Worm (Caenorhabditis elegans) whole organism, L1 larva: ENCODE measurements around the gene ZC443.3.
A peak's percentile ranks its signal among the peaks of the same experiment; 100 is the strongest.

Experiments used
- C16A3.4 ChIP-seq: fragments of 150-350 bp; optimal IDR thresholded peaks from 2 replicates; lab custom pipeline; 2014; ENCODE audit warnings: missing biosample characterization, missing genetic modification characterization
- C34B4.2 ChIP-seq: sonication (generic microtip); optimal IDR thresholded peaks from 2 replicates; lab custom pipeline; 2017; ENCODE audit warnings: mild to moderate bottlenecking, missing genetic modification characterization, missing compliant biosample characterization
- aha-1 ChIP-seq: fragments of 150-350 bp; optimal IDR thresholded peaks from 2 replicates; lab custom pipeline; 2014; ENCODE audit warnings: missing biosample characterization, missing genetic modification characterization
- alr-1 ChIP-seq: fragments of 200-800 bp; sonication (Bioruptor generic); optimal IDR thresholded peaks from 2 replicates; lab custom pipeline; 2018; ENCODE audit warnings: borderline replicate concordance, mild to moderate bottlenecking, missing genetic modification characterization, missing compliant biosample characterization
- ceh-63 ChIP-seq: fragments of 200-800 bp; sonication (Bioruptor generic); optimal IDR thresholded peaks from 2 replicates; lab custom pipeline; 2018; ENCODE audit warnings: mild to moderate bottlenecking, missing genetic modification characterization, missing compliant biosample characterization
- ceh-8 ChIP-seq: fragments of 200-800 bp; sonication (Bioruptor generic); optimal IDR thresholded peaks from 2 replicates; lab custom pipeline; 2018; ENCODE audit warnings: mild to moderate bottlenecking, missing genetic modification characterization, moderate library complexity, missing compliant biosample characterization
- ceh-88 ChIP-seq: fragments of 200-800 bp; sonication (Bioruptor generic); IDR thresholded peaks from 2 replicates; pipeline ENCODE4 v1.3.6; 2022; ENCODE audit warnings: missing genetic modification characterization, missing compliant biosample characterization
- ceh-90 ChIP-seq: sonication (generic microtip); optimal IDR thresholded peaks from 2 replicates; lab custom pipeline; 2016; ENCODE audit warnings: missing genetic modification characterization, missing compliant biosample characterization
- ces-1 ChIP-seq: fragments of 150-350 bp; optimal IDR thresholded peaks from 2 replicates; lab custom pipeline; 2014; ENCODE audit warnings: missing biosample characterization, missing genetic modification reagents, missing genetic modification characterization
- dpl-1 ChIP-seq, 3 experiments: fragments of 150-350 bp in 2 of 3; sonication (generic microtip) in 1 of 3; optimal IDR thresholded peaks; 2 replicates each; lab custom pipeline; 2014 to 2017; ENCODE audit warnings: missing biosample characterization in 3 of 3, missing genetic modification characterization in 3 of 3, missing genetic modification reagents in 3 of 3
- dsc-1 ChIP-seq: sonication (generic microtip); optimal IDR thresholded peaks from 2 replicates; lab custom pipeline; 2016; ENCODE audit warnings: mild to moderate bottlenecking, missing genetic modification characterization, missing compliant biosample characterization
- efl-1 ChIP-seq, 4 experiments: fragments of 150-350 bp; optimal IDR thresholded peaks in 3 of 4; peaks in 1 of 4; 1 replicate in 1 of 4; 2 replicates in 3 of 4; lab custom pipeline; 2014; ENCODE audit warnings: missing biosample characterization in 2 of 4, missing genetic modification characterization in 2 of 4, missing genetic modification reagents in 2 of 4
- efl-3 ChIP-seq: fragments of 200-800 bp; sonication (Bioruptor generic); optimal IDR thresholded peaks from 2 replicates; lab custom pipeline; 2018; ENCODE audit warnings: mild to moderate bottlenecking, missing genetic modification characterization, missing compliant biosample characterization
- egl-13 ChIP-seq: sonication (generic microtip); optimal IDR thresholded peaks from 2 replicates; lab custom pipeline; 2016; ENCODE audit warnings: missing genotype, missing genetic modification reagents, missing genetic modification characterization, missing compliant biosample characterization
- egl-27 ChIP-seq, 2 experiments: fragments of 150-350 bp in 1 of 2; sonication (generic microtip); optimal IDR thresholded peaks; 3 replicates each; lab custom pipeline; 2017 to 2018; ENCODE audit warnings: missing biosample characterization in 2 of 2, missing genetic modification characterization in 2 of 2, missing genetic modification reagents in 2 of 2
- elt-3 ChIP-seq, 6 experiments: fragments of 150-350 bp in 1 of 6; sonication (generic microtip); optimal IDR thresholded peaks; 2 replicates each; lab custom pipeline; 2017 to 2018; ENCODE audit warnings: missing biosample characterization in 6 of 6, missing genetic modification characterization in 6 of 6, inconsistent platforms in 1 of 6
- ets-5 ChIP-seq: fragments of 200-800 bp; sonication (Bioruptor generic); IDR thresholded peaks from 2 replicates; pipeline ENCODE4 v1.3.6; 2022; ENCODE audit warnings: missing genetic modification characterization, missing compliant biosample characterization
- fkh-10 ChIP-seq: sonication (generic microtip); optimal IDR thresholded peaks from 2 replicates; lab custom pipeline; 2017; ENCODE audit warnings: missing biosample characterization, missing genetic modification reagents, missing genetic modification characterization
- fos-1 ChIP-seq: fragments of 150-350 bp; optimal IDR thresholded peaks from 2 replicates; lab custom pipeline; 2014; ENCODE audit warnings: missing biosample characterization, missing genetic modification characterization
- grh-1 ChIP-seq: fragments of 200-800 bp; sonication (Bioruptor generic); IDR thresholded peaks from 2 replicates; pipeline ENCODE4 v1.3.6; 2022; ENCODE audit warnings: missing genetic modification reagents, missing genetic modification characterization, missing compliant biosample characterization
- hlh-17 ChIP-seq: fragments of 200-800 bp; sonication (Bioruptor generic); optimal IDR thresholded peaks from 2 replicates; lab custom pipeline; 2018; ENCODE audit warnings: missing genetic modification characterization, mild to moderate bottlenecking, missing compliant biosample characterization, moderate library complexity, borderline replicate concordance
- hpl-2 ChIP-seq: fragments of 150-350 bp; optimal IDR thresholded peaks from 2 replicates; lab custom pipeline; 2014; ENCODE audit warnings: missing biosample characterization, missing genetic modification reagents, missing genetic modification characterization
- irx-1 ChIP-seq: sonication (generic microtip); optimal IDR thresholded peaks from 2 replicates; lab custom pipeline; 2016; ENCODE audit warnings: missing genetic modification characterization, missing compliant biosample characterization
- isw-1 ChIP-seq: fragments of 200-800 bp; sonication (Bioruptor generic); IDR thresholded peaks from 2 replicates; pipeline ENCODE4 v1.3.6; 2022; ENCODE audit warnings: missing genetic modification characterization, missing compliant biosample characterization
- jun-1 ChIP-seq: fragments of 150-350 bp; optimal IDR thresholded peaks from 2 replicates; lab custom pipeline; 2014; ENCODE audit warnings: missing biosample characterization, missing genetic modification reagents, missing genetic modification characterization
- lin-14 ChIP-seq: fragments of 200-800 bp; sonication (Bioruptor generic); optimal IDR thresholded peaks from 2 replicates; lab custom pipeline; 2018; ENCODE audit warnings: mild to moderate bottlenecking, missing genetic modification characterization, moderate library complexity, missing compliant biosample characterization
- lin-15B ChIP-seq: fragments of 150-350 bp; sonication (generic microtip); optimal IDR thresholded peaks from 3 replicates; lab custom pipeline; 2014; ENCODE audit warnings: missing biosample characterization, missing genetic modification characterization
- lin-35 ChIP-seq, 2 experiments: fragments of 150-350 bp; optimal IDR thresholded peaks; 2 replicates each; lab custom pipeline; 2014; ENCODE audit warnings: missing biosample characterization in 2 of 2, missing genetic modification characterization in 2 of 2, missing genetic modification reagents in 2 of 2
- lin-39 ChIP-seq: fragments of 150-350 bp; optimal IDR thresholded peaks from 2 replicates; lab custom pipeline; 2014; ENCODE audit warnings: missing biosample characterization, missing genetic modification reagents, missing genetic modification characterization
- lir-3 ChIP-seq: sonication (generic microtip); optimal IDR thresholded peaks from 2 replicates; lab custom pipeline; 2016; ENCODE audit warnings: mild to moderate bottlenecking, missing genetic modification characterization, moderate library complexity, missing compliant biosample characterization; ENCODE audit not compliant: poor library complexity
- lsy-2 ChIP-seq, 2 experiments: fragments of 150-350 bp; optimal IDR thresholded peaks; 2 replicates each; lab custom pipeline; 2014; ENCODE audit warnings: missing biosample characterization in 2 of 2, missing genetic modification characterization in 2 of 2
- mdl-1 ChIP-seq, 2 experiments: fragments of 150-350 bp; optimal IDR thresholded peaks; 2 replicates each; lab custom pipeline; 2014 to 2017; ENCODE audit warnings: missing biosample characterization in 2 of 2, missing genetic modification characterization in 2 of 2, inconsistent platforms in 1 of 2
- mef-2 ChIP-seq: fragments of 150-350 bp; optimal IDR thresholded peaks from 2 replicates; lab custom pipeline; 2014; ENCODE audit warnings: missing biosample characterization, missing genetic modification characterization
- mep-1 ChIP-seq: fragments of 150-350 bp; optimal IDR thresholded peaks from 2 replicates; lab custom pipeline; 2014; ENCODE audit warnings: missing biosample characterization, missing genetic modification characterization
- nhr-11 ChIP-seq: fragments of 150-350 bp; optimal IDR thresholded peaks from 2 replicates; lab custom pipeline; 2014; ENCODE audit warnings: missing biosample characterization, missing genetic modification characterization
- nhr-19 ChIP-seq: fragments of 200-800 bp; sonication (Bioruptor generic); conservative IDR thresholded peaks from 2 replicates; pipeline ENCODE4 v1.3.6; 2022; ENCODE audit warnings: missing genetic modification characterization, missing compliant biosample characterization
- nhr-237 ChIP-seq: fragments of 150-350 bp; optimal IDR thresholded peaks from 2 replicates; lab custom pipeline; 2014; ENCODE audit warnings: missing biosample characterization, missing genetic modification characterization
- nhr-28 ChIP-seq: fragments of 150-350 bp; optimal IDR thresholded peaks from 2 replicates; lab custom pipeline; 2014; ENCODE audit warnings: missing biosample characterization, missing genetic modification characterization
- nhr-84 ChIP-seq: sonication (generic microtip); optimal IDR thresholded peaks from 2 replicates; lab custom pipeline; 2017; ENCODE audit warnings: missing biosample characterization, missing genetic modification characterization
- pag-3 ChIP-seq: sonication (generic microtip); optimal IDR thresholded peaks from 2 replicates; lab custom pipeline; 2017; ENCODE audit warnings: missing genetic modification characterization, mild to moderate bottlenecking, missing compliant biosample characterization, antibody characterized with exemption, borderline replicate concordance; ENCODE audit not compliant: insufficient read depth
- pax-3 ChIP-seq: fragments of 200-800 bp; sonication (Bioruptor generic); optimal IDR thresholded peaks from 2 replicates; lab custom pipeline; 2018; ENCODE audit warnings: mild to moderate bottlenecking, missing genetic modification characterization, moderate library complexity, missing compliant biosample characterization
- snpc-4 ChIP-seq: fragments of 150-350 bp; optimal IDR thresholded peaks from 2 replicates; lab custom pipeline; 2014; ENCODE audit warnings: missing biosample characterization, missing genetic modification characterization
- snu-23 ChIP-seq: sonication (generic microtip); optimal IDR thresholded peaks from 2 replicates; lab custom pipeline; 2016; ENCODE audit warnings: missing genetic modification characterization, missing compliant biosample characterization
- sptf-1 ChIP-seq: fragments of 150-350 bp; optimal IDR thresholded peaks from 2 replicates; lab custom pipeline; 2014; ENCODE audit warnings: missing biosample characterization, missing genetic modification characterization
- sup-37 ChIP-seq: fragments of 200-800 bp; sonication (Bioruptor generic); optimal IDR thresholded peaks from 2 replicates; lab custom pipeline; 2018; ENCODE audit warnings: mild to moderate bottlenecking, missing genetic modification characterization, missing compliant biosample characterization
- swsn-7 ChIP-seq: sonication (generic microtip); optimal IDR thresholded peaks from 2 replicates; lab custom pipeline; 2016; ENCODE audit warnings: missing genetic modification characterization, missing compliant biosample characterization
- tbx-2 ChIP-seq: sonication (generic microtip); optimal IDR thresholded peaks from 2 replicates; lab custom pipeline; 2016; ENCODE audit warnings: missing genetic modification characterization, missing compliant biosample characterization
- unc-130 ChIP-seq: fragments of 150-350 bp; optimal IDR thresholded peaks from 2 replicates; lab custom pipeline; 2017; ENCODE audit warnings: missing biosample characterization, missing genetic modification characterization, inconsistent platforms
- unc-98 ChIP-seq: fragments of 200-800 bp; sonication (Bioruptor generic); IDR thresholded peaks from 2 replicates; pipeline ENCODE4 v1.3.6; 2022; ENCODE audit warnings: missing genetic modification characterization, missing compliant biosample characterization
- vab-15 ChIP-seq: sonication (generic microtip); optimal IDR thresholded peaks from 2 replicates; lab custom pipeline; 2017; ENCODE audit warnings: missing genotype, mild to moderate bottlenecking, missing genetic modification characterization, missing compliant biosample characterization
- zip-4 ChIP-seq: fragments of 200-800 bp; sonication (Bioruptor generic); optimal IDR thresholded peaks from 2 replicates; lab custom pipeline; 2018; ENCODE audit warnings: mild to moderate bottlenecking, missing genetic modification characterization, moderate library complexity, missing compliant biosample characterization
- ztf-4 ChIP-seq: fragments of 150-350 bp; optimal IDR thresholded peaks from 2 replicates; lab custom pipeline; 2014; ENCODE audit warnings: missing biosample characterization, missing genetic modification characterization

ZC443.3 gene

DNA sequence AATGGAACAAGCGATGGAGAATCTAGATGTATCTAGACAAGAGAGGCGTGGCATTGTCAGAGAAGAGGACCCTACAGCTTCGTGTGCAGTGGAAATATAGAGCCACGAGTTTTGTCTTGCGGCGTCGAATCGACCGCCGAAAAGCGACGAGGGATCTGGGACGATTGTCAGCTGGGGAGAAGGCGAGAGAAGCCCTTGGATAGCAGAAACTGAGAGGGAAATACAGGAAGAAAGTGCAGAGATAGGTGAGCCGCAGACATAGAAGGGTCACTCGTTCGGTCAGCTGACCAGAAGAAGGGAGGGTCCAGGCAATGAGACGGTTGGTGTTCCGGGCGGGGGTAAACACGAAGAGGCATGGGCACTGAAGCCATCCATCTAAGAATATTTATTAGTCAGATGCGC, 560 bp upstream of the ZC443.3 start:
- TF ChIP-seq pax-3 (tag; lab: Kevin White, UChicago) (peak; percentile 90), nhr-84 (tag; lab: Kevin White, UChicago) (no peak), ceh-88 (GFP tag; lab: Robert Waterston, UW) (no peak), mef-2 (tag; lab: Kevin White, UChicago) (no peak), unc-98 (no peak), hpl-2 (GFP tag; lab: Kevin White, UChicago) (no peak), vab-15 (tag; lab: Kevin White, UChicago) (no peak), jun-1 (tag; lab: Kevin White, UChicago) (peak; percentile 11), snpc-4 (tag; lab: Kevin White, UChicago) (peak; percentile 28), hlh-17 (GFP tag; lab: Kevin White, UChicago) (no peak), sptf-1 (tag; lab: Kevin White, UChicago) (no peak), elt-3 (tag; optimal IDR thresholded peaks at IDR 0.05; lab: Kevin White, UChicago) (no peak), nhr-28 (no peak), irx-1 (tag; lab: Kevin White, UChicago) (peak; percentile 32), egl-13 (tag; lab: Kevin White, UChicago) (peak; percentile 37), dpl-1 (GFP tag; optimal IDR thresholded peaks at IDR 0.05; lab: Kevin White, UChicago) (peak; percentile 15 to 42 (median 40)), C34B4.2 (tag; lab: Kevin White, UChicago) (no peak), mep-1 (peak; percentile 0), grh-1 (GFP tag; lab: Robert Waterston, UW) (no peak), lin-35 (GFP tag; optimal IDR thresholded peaks at IDR 0.05; lab: Kevin White, UChicago) (peak; percentile 54 to 63), isw-1 (GFP tag; lab: Robert Waterston, UW) (peak; percentile 54), sup-37 (GFP tag; lab: Kevin White, UChicago) (peak; percentile 29), ets-5 (no peak), nhr-11 (tag; lab: Kevin White, UChicago) (peak; percentile 9), zip-4 (GFP tag; lab: Kevin White, UChicago) (no peak), efl-1 (optimal IDR thresholded peaks at IDR 0.05; lab: Kevin White, UChicago) (peak; percentile 62 to 75), efl-1 (GFP tag; optimal IDR thresholded peaks at IDR 0.05 in 1 of 2; lab: Kevin White, UChicago) (peak; percentile 37 to 91), lin-15B (tag; lab: Kevin White, UChicago) (peak; percentile 18), swsn-7 (tag; lab: Kevin White, UChicago) (peak; percentile 70), aha-1 (tag; lab: Kevin White, UChicago) (no peak), tbx-2 (tag; lab: Kevin White, UChicago) (peak; percentile 72), mdl-1 (tag; optimal IDR thresholded peaks at IDR 0.05; lab: Kevin White, UChicago) (peak in 1 of 2 experiments; percentile 77), efl-3 (no peak), fos-1 (tag; lab: Kevin White, UChicago) (peak; percentile 14), fkh-10 (GFP tag; lab: Kevin White, UChicago) (peak; percentile 81), snu-23 (GFP tag; lab: Kevin White, UChicago) (peak; percentile 64), nhr-237 (no peak), lin-14 (GFP tag; lab: Kevin White, UChicago) (peak; percentile 96), egl-27 (tag; optimal IDR thresholded peaks at IDR 0.05; lab: Kevin White, UChicago) (no peak), pag-3 (no peak), unc-130 (tag; lab: Kevin White, UChicago) (peak; percentile 26), lsy-2 (tag; optimal IDR thresholded peaks at IDR 0.05; lab: Kevin White, UChicago) (peak; percentile 51 to 75), ceh-8 (no peak), nhr-19 (peak; percentile 65), lir-3 (tag; lab: Kevin White, UChicago) (peak; percentile 25), ces-1 (no peak), ztf-4 (tag; lab: Kevin White, UChicago) (peak; percentile 38), ceh-63 (no peak), alr-1 (tag; lab: Kevin White, UChicago) (no peak), dsc-1 (tag; lab: Kevin White, UChicago) (peak; percentile 39), ceh-90 (tag; lab: Kevin White, UChicago) (no peak), C16A3.4 (no peak), lin-39 (tag; lab: Kevin White, UChicago) (no peak)
